Fruit fly (Drosophila melanogaster) whole organism, embryonic: ENCODE measurements around the gene mldr.

Experiments
- Aef1 ChIP-seq: fragments of 200-800 bp; sonication (Bioruptor generic); IDR thresholded peaks from 3 replicates; pipeline ENCODE4 v1.3.6; 2022; ENCODE audit warnings: missing biosample characterization, missing genetic modification characterization
- Atf3 ChIP-seq: fragments of 200-800 bp; sonication (Bioruptor generic); optimal IDR thresholded peaks from 3 replicates; lab custom pipeline; 2016; ENCODE audit warnings: missing biosample characterization, missing genetic modification characterization
- B-H1 ChIP-seq: fragments of 200-800 bp; sonication (Bioruptor generic); IDR thresholded peaks from 3 replicates; pipeline ENCODE4 v1.3.6; 2022; ENCODE audit warnings: missing biosample characterization, missing genetic modification characterization
- C15 ChIP-seq: fragments of 200-800 bp; sonication (Bioruptor generic); IDR thresholded peaks from 3 replicates; pipeline ENCODE4 v1.3.6; 2022; ENCODE audit warnings: missing biosample characterization, missing genetic modification characterization
- CG1024 ChIP-seq: fragments of 200-800 bp; sonication (Bioruptor generic); IDR thresholded peaks from 2 replicates; pipeline ENCODE4 v1.3.6; 2022; ENCODE audit warnings: missing biosample characterization, missing genetic modification characterization
- CG10979 ChIP-seq: fragments of 200-800 bp; sonication (Bioruptor generic); optimal IDR thresholded peaks from 2 replicates; lab custom pipeline; 2018; ENCODE audit warnings: missing biosample characterization, mild to moderate bottlenecking, missing genetic modification characterization, moderate library complexity
- CG12299 ChIP-seq: fragments of 200-800 bp; sonication (Bioruptor generic); optimal IDR thresholded peaks from 2 replicates; lab custom pipeline; 2018; ENCODE audit warnings: missing biosample characterization, mild to moderate bottlenecking, missing genetic modification characterization
- CG13894 ChIP-seq: fragments of 200-800 bp; sonication (Bioruptor generic); optimal IDR thresholded peaks from 3 replicates; lab custom pipeline; 2018; ENCODE audit warnings: missing biosample characterization, mild to moderate bottlenecking, missing genetic modification characterization, moderate library complexity
- CG1529 ChIP-seq: fragments of 200-800 bp; sonication (Bioruptor generic); optimal IDR thresholded peaks from 3 replicates; lab custom pipeline; 2018; ENCODE audit warnings: missing biosample characterization, missing genetic modification characterization
- CG15601 ChIP-seq: fragments of 200-800 bp; sonication (Bioruptor generic); optimal IDR thresholded peaks from 3 replicates; lab custom pipeline; 2019; ENCODE audit warnings: missing biosample characterization, mild to moderate bottlenecking, missing genetic modification characterization, moderate library complexity
- CG1602 ChIP-seq: fragments of 200-800 bp; sonication (Bioruptor generic); optimal IDR thresholded peaks from 3 replicates; lab custom pipeline; 2016; ENCODE audit warnings: missing biosample characterization, missing genetic modification characterization
- CG16815 ChIP-seq: fragments of 200-800 bp; sonication (Bioruptor generic); optimal IDR thresholded peaks from 3 replicates; lab custom pipeline; 2017; ENCODE audit warnings: missing biosample characterization, mild to moderate bottlenecking, missing genetic modification characterization
- CG17361 ChIP-seq: fragments of 200-800 bp; sonication (Bioruptor generic); IDR thresholded peaks from 3 replicates; pipeline ENCODE4 v1.3.6; 2022; ENCODE audit warnings: missing biosample characterization, missing genetic modification characterization
- CG2889 ChIP-seq: fragments of 200-800 bp; sonication (Bioruptor generic); IDR thresholded peaks from 3 replicates; pipeline ENCODE4 v1.3.6; 2022; ENCODE audit warnings: missing biosample characterization, missing genetic modification characterization
- CG30020 ChIP-seq: fragments of 200-800 bp; optimal IDR thresholded peaks from 2 replicates; lab custom pipeline; 2019; ENCODE audit warnings: missing biosample characterization, mild to moderate bottlenecking, missing genetic modification characterization, moderate library complexity
- CG31365 ChIP-seq: fragments of 200-800 bp; sonication (Bioruptor generic); optimal IDR thresholded peaks from 2 replicates; lab custom pipeline; 2018; ENCODE audit warnings: missing biosample characterization, mild to moderate bottlenecking, missing genetic modification characterization
- CG3726 ChIP-seq: fragments of 200-800 bp; sonication (Bioruptor generic); IDR thresholded peaks from 3 replicates; pipeline ENCODE4, ENCODE4 v1.3.6; 2022; ENCODE audit warnings: missing biosample characterization, missing genetic modification characterization
- CG4707 ChIP-seq: fragments of 200-800 bp; sonication (Bioruptor generic); optimal IDR thresholded peaks from 2 replicates; lab custom pipeline; 2018; ENCODE audit warnings: missing biosample characterization, mild to moderate bottlenecking, missing genetic modification characterization, moderate library complexity
- CG4820 ChIP-seq: fragments of 200-800 bp; sonication (Bioruptor generic); optimal IDR thresholded peaks from 3 replicates; lab custom pipeline; 2016; ENCODE audit warnings: missing biosample characterization, missing genetic modification characterization
- CG6175 ChIP-seq: fragments of 200-800 bp; sonication (Bioruptor generic); IDR thresholded peaks from 3 replicates; pipeline ENCODE4 v1.3.6; 2022; ENCODE audit warnings: missing biosample characterization, missing genetic modification characterization
- CG6791 ChIP-seq: fragments of 200-800 bp; sonication (Bioruptor generic); IDR thresholded peaks from 3 replicates; pipeline ENCODE4 v1.3.6; 2022; ENCODE audit warnings: missing biosample characterization, missing genetic modification characterization; ENCODE audit not compliant: partially characterized antibody
- CG7271 ChIP-seq: fragments of 200-800 bp; sonication (Bioruptor generic); optimal IDR thresholded peaks from 2 replicates; lab custom pipeline; 2018; ENCODE audit warnings: missing biosample characterization, mild to moderate bottlenecking, missing genetic modification characterization, moderate library complexity
- CG7839 ChIP-seq: fragments of 200-800 bp; sonication (Bioruptor generic); optimal IDR thresholded peaks from 3 replicates; lab custom pipeline; 2018; ENCODE audit warnings: missing biosample characterization, mild to moderate bottlenecking, missing genetic modification characterization, moderate library complexity
- CG8359 ChIP-seq: fragments of 200-800 bp; sonication (Bioruptor generic); optimal IDR thresholded peaks from 2 replicates; lab custom pipeline; 2017; ENCODE audit warnings: missing biosample characterization, mild to moderate bottlenecking, missing genetic modification characterization, borderline replicate concordance
- ERR ChIP-seq: fragments of 200-800 bp; sonication (Bioruptor generic); optimal IDR thresholded peaks from 2 replicates; lab custom pipeline; 2016; ENCODE audit warnings: missing biosample characterization, missing genetic modification characterization
- Ets97D ChIP-seq: fragments of 200-800 bp; sonication (Bioruptor generic); optimal IDR thresholded peaks from 3 replicates; lab custom pipeline; 2016; ENCODE audit warnings: missing biosample characterization, missing genetic modification characterization
- Gug ChIP-seq: fragments of 200-800 bp; sonication (Bioruptor generic); IDR thresholded peaks from 4 replicates; pipeline ENCODE4 v1.3.6; 2022; ENCODE audit warnings: missing biosample characterization, missing genetic modification characterization
- HLH3B ChIP-seq: fragments of 200-800 bp; sonication (Bioruptor generic); IDR thresholded peaks from 2 replicates; pipeline ENCODE4 v1.3.6; 2022; ENCODE audit warnings: missing biosample characterization, missing genetic modification characterization
- Kr ChIP-seq: fragments of 200-800 bp; sonication (Bioruptor generic); optimal IDR thresholded peaks from 2 replicates; lab custom pipeline; 2017; ENCODE audit warnings: missing biosample characterization, mild to moderate bottlenecking, missing genetic modification characterization
- Lhr ChIP-seq: fragments of 200-800 bp; sonication (Bioruptor generic); optimal IDR thresholded peaks from 3 replicates; lab custom pipeline; 2017; ENCODE audit warnings: mild to moderate bottlenecking, missing biosample characterization, missing genetic modification reagents, missing genetic modification characterization
- Mes4 ChIP-seq: fragments of 200-800 bp; sonication (Bioruptor generic); optimal IDR thresholded peaks from 2 replicates; lab custom pipeline; 2016; ENCODE audit warnings: missing biosample characterization, missing genetic modification characterization
- Myb ChIP-seq: fragments of 200-800 bp; sonication (Bioruptor generic); optimal IDR thresholded peaks from 2 replicates; lab custom pipeline; 2016; ENCODE audit warnings: missing biosample characterization, missing genetic modification characterization
- NC2β ChIP-seq: fragments of 200-800 bp; sonication (Bioruptor generic); optimal IDR thresholded peaks from 2 replicates; lab custom pipeline; 2016; ENCODE audit warnings: missing biosample characterization, missing genetic modification characterization
- Stat92E ChIP-seq, 3 experiments: fragments of >200 bp in 2 of 3; fragments of 200-800 bp in 1 of 3; sonication (Bioruptor generic) in 1 of 3; optimal IDR thresholded peaks; 2 replicates each; lab custom pipeline; 2017 to 2019; ENCODE audit warnings: missing biosample characterization in 3 of 3, missing genetic modification characterization in 3 of 3, mild to moderate bottlenecking in 1 of 3, moderate library complexity in 1 of 3
- Trl ChIP-seq, 3 experiments: fragments of >200 bp in 2 of 3; fragments of 200-800 bp in 1 of 3; sonication (Bioruptor generic) in 1 of 3; optimal IDR thresholded peaks; 2 replicates in 1 of 3; 3 replicates in 2 of 3; lab custom pipeline; 2016 to 2017; ENCODE audit warnings: missing biosample characterization in 1 of 3, missing genetic modification characterization in 1 of 3
- chif ChIP-seq, 2 experiments: fragments of 200-800 bp; sonication (Bioruptor generic); optimal IDR thresholded peaks; 3 replicates each; lab custom pipeline; 2016; ENCODE audit warnings: missing biosample characterization in 2 of 2, missing genetic modification characterization in 2 of 2
- chm ChIP-seq: fragments of 200-800 bp; sonication (Bioruptor generic); IDR thresholded peaks from 2 replicates; pipeline ENCODE4 v1.3.6; 2022; ENCODE audit warnings: missing biosample characterization, missing genetic modification characterization
- da ChIP-seq: fragments of 200-800 bp; sonication (Bioruptor generic); optimal IDR thresholded peaks from 2 replicates; lab custom pipeline; 2016; ENCODE audit warnings: missing biosample characterization, missing genetic modification characterization
- esg ChIP-seq: fragments of 200-800 bp; sonication (Bioruptor generic); conservative IDR thresholded peaks from 2 replicates; pipeline ENCODE4 v1.3.6; 2022; ENCODE audit warnings: missing biosample characterization, missing genetic modification characterization
- gro ChIP-seq: fragments of 200-800 bp; sonication (Bioruptor generic); optimal IDR thresholded peaks from 2 replicates; lab custom pipeline; 2016; ENCODE audit warnings: missing biosample characterization, missing genetic modification characterization
- ind ChIP-seq: fragments of 200-800 bp; sonication (Bioruptor generic); optimal IDR thresholded peaks from 3 replicates; lab custom pipeline; 2016; ENCODE audit warnings: missing biosample characterization, missing genetic modification characterization
- mam ChIP-seq: fragments of 200-800 bp; sonication (Bioruptor generic); optimal IDR thresholded peaks from 3 replicates; lab custom pipeline; 2016; ENCODE audit warnings: missing biosample characterization, missing genetic modification characterization
- odd ChIP-seq: fragments of 200-800 bp; sonication (Bioruptor generic); optimal IDR thresholded peaks from 2 replicates; lab custom pipeline; 2017; ENCODE audit warnings: missing biosample characterization, mild to moderate bottlenecking, missing genetic modification characterization
- pfk ChIP-seq: fragments of 200-800 bp; sonication (Bioruptor generic); optimal IDR thresholded peaks from 2 replicates; lab custom pipeline; 2018; ENCODE audit warnings: missing biosample characterization, mild to moderate bottlenecking, missing genetic modification characterization, moderate library complexity
- sob ChIP-seq: fragments of 200-800 bp; sonication (Bioruptor generic); IDR thresholded peaks from 2 replicates; pipeline ENCODE4 v1.3.6; 2022; ENCODE audit warnings: missing biosample characterization, missing genetic modification characterization
- sr ChIP-seq: fragments of 200-800 bp; sonication (Bioruptor generic); IDR thresholded peaks from 3 replicates; pipeline ENCODE4 v1.3.6; 2022; ENCODE audit warnings: missing biosample characterization, missing genetic modification characterization
- stwl ChIP-seq: fragments of 200-800 bp; sonication (Bioruptor generic); optimal IDR thresholded peaks from 3 replicates; lab custom pipeline; 2018; ENCODE audit warnings: missing biosample characterization, mild to moderate bottlenecking, missing genetic modification characterization, moderate library complexity
- tll ChIP-seq, 2 experiments: fragments of 200-800 bp in 1 of 2; fragments of >200 bp in 1 of 2; sonication (Bioruptor generic) in 1 of 2; optimal IDR thresholded peaks; 2 replicates each; lab custom pipeline; 2017 to 2019; ENCODE audit warnings: missing biosample characterization in 2 of 2, missing genetic modification characterization in 2 of 2, mild to moderate bottlenecking in 1 of 2, moderate library complexity in 1 of 2
- zfh2 ChIP-seq: fragments of 200-800 bp; sonication (Bioruptor generic); optimal IDR thresholded peaks from 2 replicates; lab custom pipeline; 2016; ENCODE audit warnings: missing biosample characterization, missing genetic modification characterization

The mldr gene

dm6 chrX:6287842-6288241 is 3.3 kb upstream of the mldr start, which contains the start of the genes Top3beta and wuho (continued):
- TF ChIP-seq CG12299 (tag; lab: Kevin White, UChicago) (peak; percentile 44), gro (GFP tag; lab: Kevin White, UChicago) (peak; percentile 48), CG7271 (tag; lab: Kevin White, UChicago) (peak; percentile 26), tll (GFP tag; optimal IDR thresholded peaks at IDR 0.05; lab: Kevin White, UChicago) (no peak), Stat92E (GFP tag; optimal IDR thresholded peaks at IDR 0.05; lab: Kevin White, UChicago) (peak in 1 of 3 experiments; percentile 73), C15 (GFP tag; lab: Robert Waterston, UW) (no peak), NC2β (GFP tag; lab: Kevin White, UChicago) (peak; percentile 70), CG1602 (GFP tag; lab: Kevin White, UChicago) (no peak), CG15601 (no peak), ERR (GFP tag; lab: Kevin White, UChicago) (peak; percentile 48), CG2889 (no peak), CG6791 (GFP tag; lab: Robert Waterston, UW) (peak; percentile 79), mam (peak; percentile 58), CG4820 (no peak), Myb (GFP tag; lab: Kevin White, UChicago) (peak; percentile 76), Aef1 (GFP tag; lab: Robert Waterston, UW) (no peak), Lhr (GFP tag; lab: Kevin White, UChicago) (peak; percentile 62), Atf3 (no peak), zfh2 (peak; percentile 28), Kr (GFP tag; lab: Kevin White, UChicago) (no peak), CG1024 (no peak), sr (GFP tag; lab: Robert Waterston, UW) (no peak), odd (no peak), CG8359 (no peak), chif (GFP tag; optimal IDR thresholded peaks at IDR 0.05; lab: Kevin White, UChicago) (no peak), sob (GFP tag; lab: Robert Waterston, UW) (peak; percentile 65; the same call in 1 of the 2 replicates), CG10979 (tag; lab: Kevin White, UChicago) (no peak), chm (peak; percentile 28; the same call in 1 of the 2 replicates), CG16815 (no peak), CG6175 (GFP tag; lab: Robert Waterston, UW) (no peak), esg (GFP tag; lab: Robert Waterston, UW) (no peak), Ets97D (GFP tag; lab: Kevin White, UChicago) (peak; percentile 93), Gug (GFP tag; lab: Robert Waterston, UW) (no peak)

DNA sequence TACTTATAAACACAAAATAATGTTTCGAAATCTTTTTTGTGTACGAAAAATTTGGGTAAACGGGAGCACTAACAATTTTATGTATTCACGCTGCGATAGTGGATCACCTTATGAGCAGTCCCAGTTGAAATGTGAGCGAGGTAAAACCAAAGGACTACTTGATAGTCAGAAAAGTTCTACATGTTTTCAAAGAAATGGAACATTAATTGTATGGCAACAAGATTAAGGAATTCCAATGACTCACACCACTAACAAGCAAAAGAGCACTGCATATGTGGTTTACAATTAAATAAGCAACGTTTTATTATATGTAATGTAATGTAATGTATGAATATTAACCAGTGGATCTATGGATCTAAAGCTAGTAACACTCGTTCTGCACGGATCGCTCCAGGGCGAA is 3.1 kb downstream of the mldr start, which contains the start of gene CG15892:
CG15892 (minus strand) TSS at position 101 of the 400 bp plus-strand sequence.
- no peak for TF ChIP-seq CG30020 (tag; lab: Kevin White, UChicago)
- no peak for TF ChIP-seq Trl (optimal IDR thresholded peaks at IDR 0.05; lab: Kevin White, UChicago)
- no peak for TF ChIP-seq Trl (GFP tag; optimal IDR thresholded peaks at IDR 0.05; lab: Kevin White, UChicago)
- no peak for TF ChIP-seq CG13894 (tag; lab: Kevin White, UChicago)
- no peak for TF ChIP-seq Mes4 (GFP tag; lab: Kevin White, UChicago)
- TF ChIP-seq CG3726 (GFP tag; lab: Robert Waterston, UW), result no peak
- TF ChIP-seq CG7839, result no peak
- TF ChIP-seq CG1602 (GFP tag; lab: Kevin White, UChicago), result no peak
- TF ChIP-seq ind (GFP tag; lab: Kevin White, UChicago), result no peak
- no peak for TF ChIP-seq CG4707
- no peak for TF ChIP-seq da
- no peak for TF ChIP-seq CG1529
- no peak for TF ChIP-seq CG17361 (GFP tag; lab: Robert Waterston, UW)
- TF ChIP-seq pfk (GFP tag; lab: Kevin White, UChicago), result no peak
- no peak for TF ChIP-seq stwl
- TF ChIP-seq HLH3B (GFP tag; lab: Robert Waterston, UW), result no peak
- no peak for TF ChIP-seq CG31365
- no peak for TF ChIP-seq B-H1 (GFP tag; lab: Robert Waterston, UW)
